Fruit fly (Drosophila melanogaster) whole organism, embryonic: Measurements from ENCODE around the gene CG42674.
A peak's percentile ranks its signal among the peaks of the same experiment; 100 is the strongest.

ENCODE experiments used
- BEAF-32 ChIP-seq: fragments of 200-800 bp; sonication (Bioruptor generic); optimal IDR thresholded peaks from 3 replicates; lab custom pipeline; 2017; ENCODE audit warnings: missing biosample characterization, missing genetic modification characterization, mild to moderate bottlenecking, moderate library complexity, missing genetic modification reagents
- Blimp-1 ChIP-seq: fragments of 200-800 bp; sonication (Bioruptor generic); optimal IDR thresholded peaks from 3 replicates; lab custom pipeline; 2018; ENCODE audit warnings: missing biosample characterization, missing genetic modification characterization, mild to moderate bottlenecking, moderate library complexity, missing genetic modification reagents
- CG10267 ChIP-seq: fragments of 200-800 bp; sonication (Bioruptor generic); optimal IDR thresholded peaks from 2 replicates; lab custom pipeline; 2018; ENCODE audit warnings: missing biosample characterization, mild to moderate bottlenecking, missing genetic modification characterization, moderate library complexity
- CG10274 ChIP-seq: fragments of 200-800 bp; sonication (Bioruptor generic); optimal IDR thresholded peaks from 3 replicates; lab custom pipeline; 2017; ENCODE audit warnings: missing biosample characterization, mild to moderate bottlenecking, missing genetic modification characterization
- CG10321 ChIP-seq: fragments of 200-800 bp; sonication (Bioruptor generic); IDR thresholded peaks from 2 replicates; pipeline ENCODE4 v1.3.6; 2022; ENCODE audit warnings: missing biosample characterization, missing genetic modification characterization
- CG10366 ChIP-seq: fragments of 200-800 bp; sonication (Bioruptor generic); IDR thresholded peaks from 2 replicates; pipeline ENCODE4 v1.3.6; 2022; ENCODE audit warnings: missing biosample characterization, missing genetic modification characterization
- CG13287 ChIP-seq: fragments of 200-800 bp; sonication (Bioruptor generic); IDR thresholded peaks from 2 replicates; pipeline ENCODE4 v1.3.6; 2022; ENCODE audit warnings: missing biosample characterization, missing genetic modification characterization; ENCODE audit not compliant: partially characterized antibody
- CG14441 ChIP-seq: fragments of 200-800 bp; sonication (Bioruptor generic); IDR thresholded peaks from 2 replicates; pipeline ENCODE4 v1.3.6; 2022; ENCODE audit warnings: missing biosample characterization, missing genetic modification characterization
- CG16779 ChIP-seq: fragments of 200-800 bp; sonication (Bioruptor generic); IDR thresholded peaks from 2 replicates; pipeline ENCODE4 v1.3.6; 2022; ENCODE audit warnings: missing biosample characterization, missing genetic modification characterization
- CG16813 ChIP-seq: fragments of 200-800 bp; sonication (Bioruptor generic); IDR thresholded peaks from 3 replicates; pipeline ENCODE4 v1.3.6; 2022; ENCODE audit warnings: missing biosample characterization, missing genetic modification characterization; ENCODE audit not compliant: partially characterized antibody
- CG17359 ChIP-seq: fragments of 200-800 bp; sonication (Bioruptor generic); optimal IDR thresholded peaks from 3 replicates; lab custom pipeline; 2018; ENCODE audit warnings: missing biosample characterization, mild to moderate bottlenecking, missing genetic modification characterization, moderate library complexity
- CG18262 ChIP-seq: fragments of 200-800 bp; optimal IDR thresholded peaks from 3 replicates; lab custom pipeline; 2019; ENCODE audit warnings: missing biosample characterization, mild to moderate bottlenecking, missing genetic modification characterization, moderate library complexity
- CG30403 ChIP-seq: fragments of 200-800 bp; sonication (Bioruptor generic); optimal IDR thresholded peaks from 3 replicates; lab custom pipeline; 2016; ENCODE audit warnings: missing biosample characterization, missing genetic modification characterization
- CG34224 ChIP-seq: fragments of 200-800 bp; sonication (Bioruptor generic); IDR thresholded peaks from 3 replicates; pipeline ENCODE4 v1.3.6; 2022; ENCODE audit warnings: missing biosample characterization, missing genetic modification characterization; ENCODE audit not compliant: partially characterized antibody
- CG4730 ChIP-seq: fragments of 200-800 bp; sonication (Bioruptor generic); IDR thresholded peaks from 2 replicates; pipeline ENCODE4 v1.3.6; 2022; ENCODE audit warnings: missing biosample characterization, missing genetic modification characterization
- CG5180 ChIP-seq: fragments of 200-800 bp; sonication (Bioruptor generic); optimal IDR thresholded peaks from 3 replicates; lab custom pipeline; 2017; ENCODE audit warnings: missing biosample characterization, missing genetic modification characterization, mild to moderate bottlenecking, moderate library complexity, missing genetic modification reagents
- CG9215 ChIP-seq: fragments of 200-800 bp; sonication (Bioruptor generic); IDR thresholded peaks from 2 replicates; pipeline ENCODE4 v1.3.6; 2022; ENCODE audit warnings: missing biosample characterization, missing genetic modification characterization
- Deaf1 ChIP-seq: fragments of 200-800 bp; optimal IDR thresholded peaks from 3 replicates; lab custom pipeline; 2019; ENCODE audit warnings: missing biosample characterization, mild to moderate bottlenecking, missing genetic modification characterization, moderate library complexity
- Dfd ChIP-seq, 2 experiments: fragments of >200 bp; optimal IDR thresholded peaks; 2 replicates each; lab custom pipeline; 2017; ENCODE audit warnings: missing biosample characterization in 2 of 2, missing genetic modification characterization in 2 of 2
- E2f1 ChIP-seq: fragments of 200-800 bp; sonication (Bioruptor generic); IDR thresholded peaks from 2 replicates; pipeline ENCODE4 v1.3.6; 2022; ENCODE audit warnings: missing biosample characterization, missing genetic modification characterization
- Fer2 ChIP-seq: fragments of 200-800 bp; sonication (Bioruptor generic); optimal IDR thresholded peaks from 2 replicates; lab custom pipeline; 2018; ENCODE audit warnings: missing biosample characterization, mild to moderate bottlenecking, missing genetic modification characterization, moderate library complexity
- MBD-R2 ChIP-seq: fragments of 200-800 bp; sonication (Bioruptor generic); IDR thresholded peaks from 2 replicates; pipeline ENCODE4 v1.3.6; 2022; ENCODE audit warnings: missing biosample characterization, missing genetic modification characterization
- Max ChIP-seq: fragments of 200-800 bp; sonication (Bioruptor generic); optimal IDR thresholded peaks from 2 replicates; lab custom pipeline; 2016; ENCODE audit warnings: missing biosample characterization, mild to moderate bottlenecking, missing genetic modification characterization
- Med ChIP-seq: fragments of 200-800 bp; sonication (Bioruptor generic); peaks from one replicate; lab custom pipeline; 2016; ENCODE audit warnings: missing biosample characterization, missing genetic modification characterization, mild to moderate bottlenecking, inconsistent platforms, moderate library complexity
- Mrtf ChIP-seq: fragments of 200-800 bp; sonication (Bioruptor generic); IDR thresholded peaks from 3 replicates; pipeline ENCODE4 v1.3.6; 2022; ENCODE audit warnings: missing biosample characterization, missing genetic modification characterization
- NK7.1 ChIP-seq: fragments of 200-800 bp; sonication (Bioruptor generic); optimal IDR thresholded peaks from 3 replicates; lab custom pipeline; 2016; ENCODE audit warnings: missing biosample characterization, missing genetic modification characterization
- YL-1 ChIP-seq: fragments of 200-800 bp; sonication (Bioruptor generic); optimal IDR thresholded peaks from 3 replicates; lab custom pipeline; 2017; ENCODE audit warnings: missing biosample characterization, mild to moderate bottlenecking, missing genetic modification characterization
- amos ChIP-seq: fragments of 200-800 bp; sonication (Bioruptor generic); IDR thresholded peaks from 2 replicates; pipeline ENCODE4 v1.3.6; 2022; ENCODE audit warnings: missing biosample characterization, missing genetic modification characterization; ENCODE audit not compliant: partially characterized antibody
- cg ChIP-seq: fragments of 200-800 bp; sonication (Bioruptor generic); optimal IDR thresholded peaks from 3 replicates; lab custom pipeline; 2019; ENCODE audit warnings: missing biosample characterization, mild to moderate bottlenecking, missing genetic modification characterization, moderate library complexity
- chinmo ChIP-seq: fragments of 200-800 bp; sonication (Bioruptor generic); IDR thresholded peaks from 4 replicates; pipeline ENCODE4 v1.3.6; 2022; ENCODE audit warnings: missing biosample characterization, missing genetic modification characterization; ENCODE audit not compliant: partially characterized antibody
- chn ChIP-seq: fragments of 200-800 bp; sonication (Bioruptor generic); optimal IDR thresholded peaks from 2 replicates; lab custom pipeline; 2016; ENCODE audit warnings: missing biosample characterization, missing genetic modification characterization
- cwo ChIP-seq: fragments of 200-800 bp; sonication (Bioruptor generic); optimal IDR thresholded peaks from 3 replicates; lab custom pipeline; 2017; ENCODE audit warnings: missing biosample characterization, missing genetic modification characterization, mild to moderate bottlenecking, moderate library complexity, missing genetic modification reagents
- dmrt99B ChIP-seq: fragments of 200-800 bp; sonication (Bioruptor generic); optimal IDR thresholded peaks from 2 replicates; lab custom pipeline; 2018; ENCODE audit warnings: missing biosample characterization, mild to moderate bottlenecking, missing genetic modification characterization, moderate library complexity
- dpn ChIP-seq, 2 experiments: fragments of 200-800 bp; sonication (Bioruptor generic); optimal IDR thresholded peaks; 3 replicates each; lab custom pipeline; 2016; ENCODE audit warnings: missing biosample characterization in 2 of 2, missing genetic modification characterization in 2 of 2
- esg ChIP-seq: fragments of 200-800 bp; sonication (Bioruptor generic); conservative IDR thresholded peaks from 2 replicates; pipeline ENCODE4 v1.3.6; 2022; ENCODE audit warnings: missing biosample characterization, missing genetic modification characterization
- ftz-f1 ChIP-seq: fragments of 200-800 bp; sonication (Bioruptor generic); optimal IDR thresholded peaks from 2 replicates; lab custom pipeline; 2016; ENCODE audit warnings: missing biosample characterization, missing genetic modification characterization
- gcm ChIP-seq: fragments of 200-800 bp; sonication (Bioruptor generic); optimal IDR thresholded peaks from 2 replicates; lab custom pipeline; 2019; ENCODE audit warnings: missing biosample characterization, mild to moderate bottlenecking, missing genetic modification characterization, moderate library complexity
- mld ChIP-seq: fragments of 200-800 bp; sonication (Bioruptor generic); IDR thresholded peaks from 3 replicates; pipeline ENCODE4 v1.3.6; 2022; ENCODE audit warnings: missing biosample characterization, missing genetic modification characterization; ENCODE audit not compliant: partially characterized antibody
- nmo ChIP-seq: fragments of 200-800 bp; sonication (Bioruptor generic); optimal IDR thresholded peaks from 2 replicates; lab custom pipeline; 2018; ENCODE audit warnings: missing biosample characterization, mild to moderate bottlenecking, missing genetic modification characterization, moderate library complexity
- p53 ChIP-seq: fragments of 200-800 bp; sonication (Bioruptor generic); optimal IDR thresholded peaks from 2 replicates; lab custom pipeline; 2016; ENCODE audit warnings: missing biosample characterization, missing genetic modification characterization
- ttk ChIP-seq: fragments of 200-800 bp; sonication (Bioruptor generic); IDR thresholded peaks from 2 replicates; pipeline ENCODE4 v2.1.2; 2022; ENCODE audit warnings: missing biosample characterization, missing genetic modification characterization
- vvl ChIP-seq: fragments of 200-800 bp; sonication (Bioruptor generic); IDR thresholded peaks from 2 replicates; pipeline ENCODE4 v1.3.6; 2022; ENCODE audit warnings: missing biosample characterization, missing genetic modification characterization
- yki ChIP-seq: fragments of >200 bp; optimal IDR thresholded peaks from 3 replicates; lab custom pipeline; 2018

CG42674 gene

dm6 chr3L:20230178-20230775, 32.2 kb upstream of the CG42674 start (continued):
- TF ChIP-seq chinmo (peak; percentile 86; the same call in 3 of the 4 replicates), p53 (GFP tag; lab: Kevin White, UChicago) (no peak), amos (GFP tag; lab: Robert Waterston, UW) (peak; percentile 55; the same call in 1 of the 2 replicates), Deaf1 (tag; lab: Kevin White, UChicago) (peak; percentile 83), Dfd (GFP tag; optimal IDR thresholded peaks at IDR 0.05; lab: Kevin White, UChicago) (no peak), CG10366 (GFP tag; lab: Robert Waterston, UW) (no peak), nmo (GFP tag; lab: Kevin White, UChicago) (no peak), CG9215 (no peak), NK7.1 (no peak), BEAF-32 (GFP tag; lab: Kevin White, UChicago) (peak; percentile 26), Max (GFP tag; lab: Kevin White, UChicago) (no peak), yki (lab: Kevin White, UChicago) (no peak), CG10321 (GFP tag; lab: Robert Waterston, UW) (no peak), ftz-f1 (peak; percentile 91), CG14441 (GFP tag; lab: Robert Waterston, UW) (0 out of 2 replicates have a peak, but pooled peaks have one; percentile 25), CG10267 (tag; lab: Kevin White, UChicago) (no peak), CG34224 (peak; percentile 62), Fer2 (tag; lab: Kevin White, UChicago) (no peak), gcm (GFP tag; lab: Kevin White, UChicago) (no peak), CG5180 (peak; percentile 69), E2f1 (GFP tag; lab: Robert Waterston, UW) (no peak), esg (GFP tag; lab: Robert Waterston, UW) (no peak), CG16813 (GFP tag; lab: Robert Waterston, UW) (0 out of 3 replicates have a peak, but pooled peaks have one; percentile 43), CG30403 (GFP tag; lab: Kevin White, UChicago) (peak; percentile 17), ttk (GFP tag; lab: Robert Waterston, UW) (peak; percentile 32; the same call in 1 of the 2 replicates), vvl (GFP tag; lab: Robert Waterston, UW) (0 out of 2 replicates have a peak, but pooled peaks have one; percentile 21), dpn (GFP tag; optimal IDR thresholded peaks at IDR 0.05; lab: Kevin White, UChicago) (no peak), Mrtf (GFP tag; lab: Robert Waterston, UW) (no peak), Med (GFP tag; lab: Kevin White, UChicago) (peak; percentile 52), CG13287 (peak; percentile 31; the same call in 1 of the 2 replicates), CG18262 (tag; lab: Kevin White, UChicago) (no peak), CG4730 (GFP tag; lab: Robert Waterston, UW) (no peak), CG16779 (GFP tag; lab: Robert Waterston, UW) (no peak), CG17359 (tag; lab: Kevin White, UChicago) (no peak), chn (GFP tag; lab: Kevin White, UChicago) (no peak), cwo (peak; percentile 43), dmrt99B (tag; lab: Kevin White, UChicago) (no peak), CG10274 (GFP tag; lab: Kevin White, UChicago) (no peak), mld (GFP tag; lab: Robert Waterston, UW) (peak; percentile 45; the same call in 1 of the 3 replicates), cg (GFP tag; lab: Kevin White, UChicago) (peak; percentile 45), MBD-R2 (GFP tag; lab: Robert Waterston, UW) (peak; percentile 19; the same call in 1 of the 2 replicates), YL-1 (GFP tag; lab: Kevin White, UChicago) (no peak), Blimp-1 (GFP tag; lab: Kevin White, UChicago) (peak; percentile 99)
